Worm (Caenorhabditis elegans) whole organism, young adult: ENCODE data around the gene pqn-87.

Source experiments
- C06A6.2 ChIP-seq: fragments of 200-800 bp; sonication (Bioruptor generic); conservative IDR thresholded peaks from 2 replicates; pipeline ENCODE4 v1.3.6; 2022; ENCODE audit warnings: missing genetic modification characterization, missing compliant biosample characterization
- ceh-40 ChIP-seq: fragments of 200-800 bp; sonication (Bioruptor generic); IDR thresholded peaks from 2 replicates; pipeline ENCODE4 v1.3.6; 2022; ENCODE audit warnings: missing genetic modification characterization, missing compliant biosample characterization
- ceh-58 ChIP-seq: fragments of 200-800 bp; sonication (Bioruptor generic); IDR thresholded peaks from 2 replicates; pipeline ENCODE4 v1.3.6; 2022; ENCODE audit warnings: missing genetic modification characterization, missing compliant biosample characterization
- ets-4 ChIP-seq: fragments of 200-800 bp; sonication (Bioruptor generic); optimal IDR thresholded peaks from 2 replicates; lab custom pipeline; 2018; ENCODE audit warnings: mild to moderate bottlenecking, missing genetic modification characterization, missing compliant biosample characterization
- rpc-1 ChIP-seq, 2 experiments: fragments of 150-350 bp in 1 of 2; sonication (generic microtip) in 1 of 2; optimal IDR thresholded peaks; 2 replicates each; lab custom pipeline; 2014 to 2018; ENCODE audit warnings: missing biosample characterization in 1 of 2, missing genetic modification characterization in 1 of 2, missing genetic modification reagents in 1 of 2, missing genotype in 1 of 2

ce11 chrII:12240088-12240487 lies 15.2 kb upstream of the pqn-87 start, which contains the start of gene txdc-12.1:
- TF ChIP-seq C06A6.2: no peak
- no peak for TF ChIP-seq ceh-58 (GFP tag; lab: Robert Waterston, UW)
- no peak for TF ChIP-seq rpc-1 (optimal IDR thresholded peaks at IDR 0.05; lab: Kevin White, UChicago)
- TF ChIP-seq rpc-1 (tag; optimal IDR thresholded peaks at IDR 0.05; lab: Kevin White, UChicago): no peak
- TF ChIP-seq ets-4 (GFP tag; lab: Kevin White, UChicago): no peak
- no peak for TF ChIP-seq ceh-40 (GFP tag; lab: Robert Waterston, UW)
